Worm (Caenorhabditis elegans) whole organism, midembryonic: ENCODE results near the gene K09C4.9.

Source experiments
- T22C8.4 ChIP-seq: fragments of 200-800 bp; sonication (Bioruptor generic); IDR thresholded peaks from 2 replicates; pipeline ENCODE4 v1.3.6; 2022; ENCODE audit warnings: missing genetic modification characterization, missing compliant biosample characterization
- flt-1 ChIP-seq: fragments of 200-800 bp; sonication (Bioruptor generic); IDR thresholded peaks from 2 replicates; pipeline ENCODE4 v1.3.6; 2022; ENCODE audit warnings: missing genetic modification characterization, missing compliant biosample characterization
- klf-2 ChIP-seq: fragments of 200-800 bp; sonication (Bioruptor generic); conservative IDR thresholded peaks from 2 replicates; pipeline ENCODE4 v1.3.6; 2022; ENCODE audit warnings: missing genetic modification reagents, missing genetic modification characterization, missing compliant biosample characterization
- ref-1 ChIP-seq: fragments of 200-800 bp; sonication (Bioruptor generic); conservative IDR thresholded peaks from 2 replicates; pipeline ENCODE4 v1.3.6; 2022; ENCODE audit warnings: missing genetic modification reagents, missing genetic modification characterization, missing compliant biosample characterization
- tab-1 ChIP-seq: fragments of 200-800 bp; sonication (Bioruptor generic); IDR thresholded peaks from 2 replicates; pipeline ENCODE4 v1.3.6; 2022; ENCODE audit warnings: missing genetic modification characterization, missing compliant biosample characterization

- no peak for TF ChIP-seq klf-2 (GFP tag; lab: Robert Waterston, UW)
- no peak for TF ChIP-seq T22C8.4
- no peak for TF ChIP-seq tab-1 (GFP tag; lab: Robert Waterston, UW)
- TF ChIP-seq flt-1 (GFP tag; lab: Robert Waterston, UW): no peak
- TF ChIP-seq ref-1: no peak
Observed at ce11 chrX:3226348-3227229, 45.0 kb downstream of the K09C4.9 start.
